Worm (Caenorhabditis elegans) whole organism, young adult: ENCODE results near the gene idpb-1.

Experiments used
- B0019.2 ChIP-seq: fragments of 200-800 bp; sonication (Bioruptor generic); conservative IDR thresholded peaks from 2 replicates; pipeline ENCODE4 v1.3.6; 2022; ENCODE audit warnings: missing genetic modification reagents, missing genetic modification characterization, missing compliant biosample characterization
- Y95B8A.8 ChIP-seq: fragments of 200-800 bp; sonication (Bioruptor generic); IDR thresholded peaks from 2 replicates; pipeline ENCODE4 v1.3.6; 2022; ENCODE audit warnings: missing genetic modification reagents, missing genetic modification characterization, missing compliant biosample characterization
- egrh-3 ChIP-seq: fragments of 200-800 bp; sonication (Bioruptor generic); IDR thresholded peaks from 2 replicates; pipeline ENCODE4 v1.3.6; 2022; ENCODE audit warnings: missing genetic modification reagents, missing genetic modification characterization, missing compliant biosample characterization
- lsy-27 ChIP-seq: sonication (generic microtip); optimal IDR thresholded peaks from 2 replicates; lab custom pipeline; 2017; ENCODE audit warnings: missing genetic modification characterization, mild to moderate bottlenecking, missing compliant biosample characterization, antibody characterized with exemption, missing genotype, borderline replicate concordance; ENCODE audit not compliant: insufficient read depth
- nfyb-1 ChIP-seq: fragments of 200-800 bp; sonication (Bioruptor generic); IDR thresholded peaks from 2 replicates; pipeline ENCODE4 v1.3.6; 2022; ENCODE audit warnings: missing genetic modification reagents, missing genetic modification characterization, missing compliant biosample characterization

DNA sequence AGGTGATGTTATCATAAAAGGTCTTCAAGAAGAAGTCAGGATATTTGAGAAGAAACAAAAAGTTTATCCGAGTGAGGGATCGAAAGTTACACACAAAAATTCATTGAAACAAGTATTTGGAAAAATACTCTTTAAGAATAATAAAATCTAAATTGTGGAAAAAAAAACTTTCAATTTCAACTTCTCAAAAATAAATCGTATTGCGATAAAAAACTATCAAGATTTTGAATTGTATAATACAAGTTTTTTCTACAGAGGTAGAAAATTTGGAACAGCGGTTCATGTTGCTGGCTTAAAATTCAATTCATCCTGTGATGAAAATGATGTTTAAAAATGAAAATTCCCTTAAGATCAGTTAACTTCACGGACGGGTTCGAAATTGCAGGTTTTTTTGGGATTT lies 10.3 kb downstream of the idpb-1 start, which contains the start of gene F09C12.8:
- TF ChIP-seq Y95B8A.8 (no peak), nfyb-1 (no peak), lsy-27 (tag; lab: Kevin White, UChicago) (no peak), B0019.2 (GFP tag; lab: Robert Waterston, UW) (no peak), egrh-3 (no peak)
